Worm (Caenorhabditis elegans) whole organism, late embryonic: ENCODE results near the gene lips-3.
A peak's percentile ranks its signal among the peaks of the same experiment; 100 is the strongest.

Experiments used
- C08G9.2 ChIP-seq: sonication (generic microtip); optimal IDR thresholded peaks from 2 replicates; lab custom pipeline; 2016; ENCODE audit warnings: mild to moderate bottlenecking, missing genetic modification characterization, moderate library complexity, missing compliant biosample characterization
- C38D4.7 ChIP-seq: fragments of 200-800 bp; sonication (Bioruptor generic); optimal IDR thresholded peaks from 2 replicates; lab custom pipeline; 2018; ENCODE audit warnings: mild to moderate bottlenecking, missing genetic modification characterization, moderate library complexity, missing compliant biosample characterization
- F13H6.1 ChIP-seq: sonication (generic microtip); optimal IDR thresholded peaks from 2 replicates; lab custom pipeline; 2016; ENCODE audit warnings: missing genetic modification characterization, missing compliant biosample characterization
- K02D7.2 ChIP-seq: sonication (generic microtip); optimal IDR thresholded peaks from 2 replicates; lab custom pipeline; 2017; ENCODE audit warnings: mild to moderate bottlenecking, missing genetic modification characterization, missing compliant biosample characterization
- K09A11.1 ChIP-seq: sonication (generic microtip); optimal IDR thresholded peaks from 2 replicates; lab custom pipeline; 2017; ENCODE audit warnings: antibody characterized with exemption, mild to moderate bottlenecking, missing genetic modification characterization, missing compliant biosample characterization; ENCODE audit not compliant: insufficient read depth
- T23F11.4 ChIP-seq: fragments of 200-800 bp; sonication (Bioruptor generic); optimal IDR thresholded peaks from 2 replicates; lab custom pipeline; 2018; ENCODE audit warnings: mild to moderate bottlenecking, missing genetic modification characterization, missing compliant biosample characterization
- Y22D7AL.16 ChIP-seq: sonication (generic microtip); optimal IDR thresholded peaks from 2 replicates; lab custom pipeline; 2016; ENCODE audit warnings: missing genetic modification characterization, missing compliant biosample characterization
- ahr-1 ChIP-seq: sonication (generic microtip); optimal IDR thresholded peaks from 2 replicates; lab custom pipeline; 2016; ENCODE audit warnings: missing genetic modification characterization, missing compliant biosample characterization
- ama-1 ChIP-seq: fragments of 150-350 bp; optimal IDR thresholded peaks from 2 replicates; lab custom pipeline; 2014
- ceh-22 ChIP-seq: sonication (generic microtip); optimal IDR thresholded peaks from 2 replicates; lab custom pipeline; 2017; ENCODE audit warnings: missing biosample characterization, missing genetic modification characterization
- ceh-31 ChIP-seq: sonication (generic microtip); optimal IDR thresholded peaks from 2 replicates; lab custom pipeline; 2016; ENCODE audit warnings: missing genetic modification characterization, missing compliant biosample characterization
- ceh-34 ChIP-seq: sonication (generic microtip); optimal IDR thresholded peaks from 2 replicates; lab custom pipeline; 2016; ENCODE audit warnings: mild to moderate bottlenecking, missing genetic modification characterization, missing compliant biosample characterization
- ceh-45 ChIP-seq: fragments of 200-800 bp; sonication (Bioruptor generic); IDR thresholded peaks from 2 replicates; pipeline ENCODE4 v1.3.6; 2022; ENCODE audit warnings: missing genetic modification reagents, missing genetic modification characterization, missing compliant biosample characterization
- ceh-48 ChIP-seq: sonication (generic microtip); optimal IDR thresholded peaks from 2 replicates; lab custom pipeline; 2016; ENCODE audit warnings: missing genetic modification characterization, inconsistent platforms, missing compliant biosample characterization
- ceh-9 ChIP-seq: sonication (generic microtip); optimal IDR thresholded peaks from 2 replicates; lab custom pipeline; 2016; ENCODE audit warnings: mild to moderate bottlenecking, missing genetic modification characterization, inconsistent platforms, missing compliant biosample characterization
- dve-1 ChIP-seq: sonication (generic microtip); optimal IDR thresholded peaks from 2 replicates; lab custom pipeline; 2017; ENCODE audit warnings: antibody characterized with exemption, mild to moderate bottlenecking, missing genetic modification characterization, missing compliant biosample characterization
- elt-2 ChIP-seq: sonication (generic microtip); optimal IDR thresholded peaks from 2 replicates; lab custom pipeline; 2016; ENCODE audit warnings: missing genetic modification reagents, missing genetic modification characterization, missing compliant biosample characterization
- elt-4 ChIP-seq: sonication (generic microtip); optimal IDR thresholded peaks from 2 replicates; lab custom pipeline; 2016; ENCODE audit warnings: missing genetic modification characterization, missing compliant biosample characterization
- ets-4 ChIP-seq: sonication (generic microtip); optimal IDR thresholded peaks from 2 replicates; lab custom pipeline; 2016; ENCODE audit warnings: missing genetic modification characterization, missing compliant biosample characterization
- eyg-1 ChIP-seq: sonication (generic microtip); optimal IDR thresholded peaks from 2 replicates; lab custom pipeline; 2016; ENCODE audit warnings: missing genotype, missing genetic modification characterization, missing compliant biosample characterization
- fkh-6 ChIP-seq: sonication (generic microtip); optimal IDR thresholded peaks from 2 replicates; lab custom pipeline; 2016; ENCODE audit warnings: missing genetic modification characterization, missing compliant biosample characterization
- hlh-13 ChIP-seq: fragments of 200-800 bp; sonication (Bioruptor generic); optimal IDR thresholded peaks from 2 replicates; lab custom pipeline; 2018; ENCODE audit warnings: mild to moderate bottlenecking, missing genetic modification characterization, missing compliant biosample characterization
- hlh-6 ChIP-seq: sonication (generic microtip); optimal IDR thresholded peaks from 2 replicates; lab custom pipeline; 2016; ENCODE audit warnings: missing genotype, missing genetic modification characterization, missing compliant biosample characterization
- hlh-8 ChIP-seq: sonication (generic microtip); optimal IDR thresholded peaks from 2 replicates; lab custom pipeline; 2016; ENCODE audit warnings: missing genotype, missing genetic modification characterization, missing compliant biosample characterization
- lin-11 ChIP-seq: fragments of 200-800 bp; sonication (Bioruptor generic); optimal IDR thresholded peaks from 2 replicates; lab custom pipeline; 2018; ENCODE audit warnings: mild to moderate bottlenecking, missing genetic modification characterization, missing compliant biosample characterization
- nfya-1 ChIP-seq: sonication (generic microtip); optimal IDR thresholded peaks from 2 replicates; lab custom pipeline; 2017; ENCODE audit warnings: missing genetic modification characterization, mild to moderate bottlenecking, missing compliant biosample characterization, antibody characterized with exemption, moderate library complexity
- nhr-11 ChIP-seq: fragments of 150-350 bp; optimal IDR thresholded peaks from 2 replicates; lab custom pipeline; 2014; ENCODE audit warnings: missing biosample characterization, missing genetic modification characterization
- nhr-232 ChIP-seq: sonication (generic microtip); optimal IDR thresholded peaks from 2 replicates; lab custom pipeline; 2016; ENCODE audit warnings: missing genetic modification characterization, missing compliant biosample characterization
- npax-4 ChIP-seq: sonication (generic microtip); optimal IDR thresholded peaks from 2 replicates; lab custom pipeline; 2016; ENCODE audit warnings: missing genetic modification characterization, missing compliant biosample characterization
- odd-2 ChIP-seq: sonication (generic microtip); optimal IDR thresholded peaks from 2 replicates; lab custom pipeline; 2017; ENCODE audit warnings: antibody characterized with exemption, mild to moderate bottlenecking, missing genetic modification characterization, missing compliant biosample characterization
- pag-3 ChIP-seq: sonication (generic microtip); optimal IDR thresholded peaks from 2 replicates; lab custom pipeline; 2016; ENCODE audit warnings: missing compliant biosample characterization, missing genetic modification characterization, borderline replicate concordance
- pat-9 ChIP-seq: fragments of 200-800 bp; sonication (Bioruptor generic); optimal IDR thresholded peaks from 2 replicates; lab custom pipeline; 2018; ENCODE audit warnings: mild to moderate bottlenecking, missing genetic modification characterization, moderate library complexity, missing compliant biosample characterization
- pax-1 ChIP-seq: fragments of 150-350 bp; optimal IDR thresholded peaks from 2 replicates; lab custom pipeline; 2014; ENCODE audit warnings: missing biosample characterization, missing genetic modification characterization
- pha-2 ChIP-seq: sonication (generic microtip); optimal IDR thresholded peaks from 2 replicates; lab custom pipeline; 2017; ENCODE audit warnings: mild to moderate bottlenecking, missing genetic modification characterization, missing compliant biosample characterization
- pha-4 ChIP-seq: fragments of 150-350 bp; optimal IDR thresholded peaks from 2 replicates; lab custom pipeline; 2018; ENCODE audit warnings: missing biosample characterization, missing genetic modification reagents, missing genetic modification characterization
- pqm-1 ChIP-seq: sonication (generic microtip); optimal IDR thresholded peaks from 2 replicates; lab custom pipeline; 2016; ENCODE audit warnings: missing genetic modification characterization, missing compliant biosample characterization
- pros-1 ChIP-seq: fragments of 150-350 bp; optimal IDR thresholded peaks from 2 replicates; lab custom pipeline; 2014; ENCODE audit warnings: missing biosample characterization, missing genetic modification reagents, missing genetic modification characterization
- ref-2 ChIP-seq: sonication (generic microtip); optimal IDR thresholded peaks from 2 replicates; lab custom pipeline; 2016; ENCODE audit warnings: missing genetic modification characterization, missing compliant biosample characterization
- rnt-1 ChIP-seq: sonication (generic microtip); optimal IDR thresholded peaks from 2 replicates; lab custom pipeline; 2016; ENCODE audit warnings: missing genetic modification characterization, missing compliant biosample characterization
- sdc-2 ChIP-seq: sonication (generic microtip); optimal IDR thresholded peaks from 2 replicates; lab custom pipeline; 2016; ENCODE audit warnings: missing genotype, missing genetic modification characterization, missing compliant biosample characterization
- sox-2 ChIP-seq: fragments of 200-800 bp; sonication (Bioruptor generic); IDR thresholded peaks from 2 replicates; pipeline ENCODE4 v1.3.6; 2022; ENCODE audit warnings: missing genetic modification reagents, missing genetic modification characterization, missing compliant biosample characterization
- tbx-2 ChIP-seq: sonication (generic microtip); optimal IDR thresholded peaks from 2 replicates; lab custom pipeline; 2016; ENCODE audit warnings: missing genetic modification characterization, missing compliant biosample characterization
- ttx-3 ChIP-seq: sonication (generic microtip); optimal IDR thresholded peaks from 2 replicates; lab custom pipeline; 2016; ENCODE audit warnings: missing genetic modification reagents, missing genetic modification characterization, missing compliant biosample characterization
- unc-3 ChIP-seq, 2 experiments: fragments of 200-800 bp in 1 of 2; sonication (Bioruptor generic) in 1 of 2; sonication (generic microtip) in 1 of 2; conservative IDR thresholded peaks in 1 of 2; optimal IDR thresholded peaks in 1 of 2; 2 replicates each; pipeline versions ENCODE4 v1.3.6 to Lab custom; 2016 to 2022; ENCODE audit warnings: missing compliant biosample characterization in 2 of 2, missing genetic modification characterization in 2 of 2, missing genetic modification reagents in 1 of 2
- unc-42 ChIP-seq: sonication (generic microtip); optimal IDR thresholded peaks from 2 replicates; lab custom pipeline; 2016; ENCODE audit warnings: missing genotype, missing genetic modification characterization, missing compliant biosample characterization
- unc-86 ChIP-seq: sonication (generic microtip); optimal IDR thresholded peaks from 2 replicates; lab custom pipeline; 2016; ENCODE audit warnings: missing genetic modification characterization, missing compliant biosample characterization

The lips-3 gene

DNA sequence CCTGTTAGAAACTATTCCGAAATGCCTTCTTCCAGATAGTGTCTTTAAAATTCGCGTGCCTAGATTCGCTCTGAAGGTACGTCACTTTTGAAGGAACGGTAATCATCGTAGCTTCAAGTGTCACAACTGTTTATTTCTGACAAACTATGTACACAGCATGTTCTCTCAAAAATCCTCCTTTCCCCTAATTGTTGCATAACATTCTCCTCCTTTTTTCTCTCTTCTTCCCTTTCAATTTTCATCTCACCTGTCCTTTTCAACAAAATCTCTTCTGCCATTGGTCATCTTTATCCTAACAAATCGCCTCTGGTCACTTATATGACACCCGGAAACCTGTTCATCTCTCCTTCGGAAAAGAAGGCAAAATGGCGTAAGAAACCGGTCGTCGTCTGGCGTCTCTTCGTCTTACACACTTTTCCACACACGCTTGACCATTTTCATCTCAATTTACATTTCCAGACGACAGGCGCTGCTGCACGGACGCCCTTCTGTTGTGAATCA, at the start of gene lips-3:
TSS of gene lips-3 (plus strand) at position 458 of the 501 bp plus-strand sequence.
- TF ChIP-seq elt-4 (no peak), F13H6.1 (tag; lab: Kevin White, UChicago) (peak; percentile 1)

DNA sequence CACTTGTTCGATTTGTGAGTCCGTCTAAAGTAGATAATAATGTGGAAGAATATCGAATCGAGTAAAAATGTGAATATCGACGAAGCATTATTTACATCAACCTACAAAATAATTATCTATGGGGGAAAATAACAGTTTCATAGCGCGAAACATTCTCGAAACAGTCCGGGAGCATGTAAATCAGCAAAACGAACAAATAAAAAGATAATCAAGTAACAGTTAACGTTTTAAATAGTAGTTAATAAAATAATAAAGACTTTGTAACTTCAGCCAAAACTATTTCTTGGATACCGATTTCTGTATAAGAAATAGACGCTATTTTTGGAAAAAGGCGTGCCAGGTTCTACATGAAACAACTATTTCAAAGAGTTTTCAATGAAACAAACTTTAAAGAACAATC, 48.3 kb upstream of the lips-3 start, which contains the start of gene mlcd-1:
TSS of gene mlcd-1 (minus strand) at position 101 of the 400 bp plus-strand sequence.
- TF ChIP-seq ceh-45 (GFP tag; lab: Robert Waterston, UW): no peak
- TF ChIP-seq ceh-22 (tag; lab: Kevin White, UChicago): no peak
- no peak for TF ChIP-seq unc-86 (tag; lab: Kevin White, UChicago)
- no peak for TF ChIP-seq pha-2 (tag; lab: Kevin White, UChicago)
- TF ChIP-seq rnt-1: no peak
- no peak for TF ChIP-seq ceh-9 (tag; lab: Kevin White, UChicago)
- no peak for TF ChIP-seq C38D4.7 (GFP tag; lab: Kevin White, UChicago)
- no peak for TF ChIP-seq pros-1
- TF ChIP-seq pha-4: no peak
- TF ChIP-seq hlh-13: no peak
- no peak for TF ChIP-seq tbx-2 (tag; lab: Kevin White, UChicago)
- TF ChIP-seq K02D7.2 (tag; lab: Kevin White, UChicago): no peak

DNA sequence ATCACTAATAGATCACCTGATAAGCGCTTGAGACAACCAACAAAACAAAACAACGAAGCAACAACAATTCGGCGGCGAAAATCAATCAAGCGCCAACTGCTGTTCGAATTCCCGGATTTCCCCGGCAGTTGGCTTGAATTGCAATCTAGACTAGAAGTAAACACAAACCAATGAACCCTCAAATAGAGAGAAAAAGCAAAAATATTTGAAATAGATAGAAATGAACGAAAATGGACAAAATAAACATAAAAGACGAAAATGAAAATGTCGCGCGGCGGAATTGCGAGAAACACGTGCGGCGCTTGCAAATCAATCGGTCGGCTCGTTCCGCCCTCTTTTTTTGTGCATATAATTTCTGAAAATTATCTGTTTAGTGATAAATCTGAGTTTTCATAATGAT, 47.9 kb upstream of the lips-3 start, which contains the start of gene idhg-1:
TSS of gene idhg-1 (plus strand) at position 343 of the 400 bp plus-strand sequence.
- TF ChIP-seq F13H6.1 (tag; lab: Kevin White, UChicago) (peak; percentile 99), ceh-34 (tag; lab: Kevin White, UChicago) (peak; percentile 98), Y22D7AL.16 (tag; lab: Kevin White, UChicago) (peak; percentile 91), sdc-2 (tag; lab: Kevin White, UChicago) (peak; percentile 88), dve-1 (peak; percentile 37), hlh-13 (peak; percentile 84), elt-4 (peak; percentile 99), pros-1 (no peak), ref-2 (tag; lab: Kevin White, UChicago) (peak; percentile 99), hlh-6 (peak; percentile 98), eyg-1 (tag; lab: Kevin White, UChicago) (peak; percentile 96), sox-2 (GFP tag; lab: Robert Waterston, UW) (peak; percentile 67), C38D4.7 (GFP tag; lab: Kevin White, UChicago) (peak; percentile 94), odd-2 (peak; percentile 96), ahr-1 (peak; percentile 95), ceh-45 (GFP tag; lab: Robert Waterston, UW) (peak; percentile 85), pax-1 (tag; lab: Kevin White, UChicago) (no peak), ceh-48 (tag; lab: Kevin White, UChicago) (peak; percentile 96), nhr-232 (tag; lab: Kevin White, UChicago) (peak; percentile 97), T23F11.4 (GFP tag; lab: Kevin White, UChicago) (peak; percentile 92), unc-42 (tag; lab: Kevin White, UChicago) (peak; percentile 67), hlh-8 (tag; lab: Kevin White, UChicago) (peak; percentile 98), pqm-1 (peak; percentile 85), ceh-9 (tag; lab: Kevin White, UChicago) (peak; percentile 58), K09A11.1 (tag; lab: Kevin White, UChicago) (peak; percentile 98), pat-9 (tag; lab: Kevin White, UChicago) (peak; percentile 96), lin-11 (tag; lab: Kevin White, UChicago) (peak; percentile 90), pha-4 (no peak), pag-3 (peak; percentile 93), fkh-6 (peak; percentile 96), npax-4 (tag; lab: Kevin White, UChicago) (peak; percentile 94), ceh-22 (tag; lab: Kevin White, UChicago) (peak; percentile 68), ttx-3 (tag; lab: Kevin White, UChicago) (peak; percentile 97), unc-86 (tag; lab: Kevin White, UChicago) (peak; percentile 97), nfya-1 (peak; percentile 96), ets-4 (tag; lab: Kevin White, UChicago) (peak; percentile 89), rnt-1 (peak; percentile 94), elt-2 (tag; lab: Kevin White, UChicago) (peak; percentile 99), ama-1 (lab: Kevin White, UChicago) (no peak), unc-3 (GFP tag; conservative IDR thresholded peaks at IDR 0.05; lab: Robert Waterston, UW) (peak; percentile 97), unc-3 (tag; optimal IDR thresholded peaks at IDR 0.05; lab: Kevin White, UChicago) (peak; percentile 96), nhr-11 (tag; lab: Kevin White, UChicago) (peak; percentile 88), ceh-31 (peak; percentile 98), pha-2 (tag; lab: Kevin White, UChicago) (peak; percentile 94), C08G9.2 (peak; percentile 95)
